Fruit fly (Drosophila melanogaster) whole organism, adult: ENCODE data around the gene armi.
A peak's percentile ranks its signal among the peaks of the same experiment; 100 is the strongest.

Experiments
- CG11617 ChIP-seq: fragments of 200-800 bp; sonication (Bioruptor generic); optimal IDR thresholded peaks from 2 replicates; lab custom pipeline; 2017; ENCODE audit warnings: mild to moderate bottlenecking, missing biosample characterization, missing genetic modification reagents, missing genetic modification characterization
- CG12768 ChIP-seq: fragments of 200-800 bp; sonication (Bioruptor generic); optimal IDR thresholded peaks from 2 replicates; lab custom pipeline; 2017; ENCODE audit warnings: missing biosample characterization, missing genetic modification characterization, mild to moderate bottlenecking, moderate library complexity, missing genetic modification reagents
- CG14711 ChIP-seq: fragments of 200-800 bp; sonication (Bioruptor generic); optimal IDR thresholded peaks from 2 replicates; lab custom pipeline; 2018; ENCODE audit warnings: missing biosample characterization, mild to moderate bottlenecking, missing genetic modification characterization, moderate library complexity
- CG1620 ChIP-seq: fragments of 200-800 bp; sonication (Bioruptor generic); optimal IDR thresholded peaks from 2 replicates; lab custom pipeline; 2016; ENCODE audit warnings: missing biosample characterization, missing genetic modification characterization
- CG33017 ChIP-seq: fragments of 200-800 bp; sonication (Bioruptor generic); optimal IDR thresholded peaks from 2 replicates; lab custom pipeline; 2018; ENCODE audit warnings: missing biosample characterization, mild to moderate bottlenecking, missing genetic modification characterization, moderate library complexity
- CG5204 ChIP-seq: fragments of 200-800 bp; sonication (Bioruptor generic); optimal IDR thresholded peaks from 2 replicates; lab custom pipeline; 2016; ENCODE audit warnings: missing biosample characterization, missing genetic modification characterization
- CG7045 ChIP-seq: fragments of 200-800 bp; sonication (Bioruptor generic); optimal IDR thresholded peaks from 2 replicates; lab custom pipeline; 2017; ENCODE audit warnings: missing biosample characterization, mild to moderate bottlenecking, missing genetic modification characterization
- CG7101 ChIP-seq: fragments of 200-800 bp; sonication (Bioruptor generic); optimal IDR thresholded peaks from 2 replicates; lab custom pipeline; 2018; ENCODE audit warnings: missing biosample characterization, mild to moderate bottlenecking, missing genetic modification characterization, moderate library complexity
- Clk ChIP-seq: fragments of 200-800 bp; sonication (Bioruptor generic); optimal IDR thresholded peaks from 2 replicates; lab custom pipeline; 2017; ENCODE audit warnings: missing biosample characterization, missing genetic modification characterization
- Crg-1 ChIP-seq: fragments of 200-800 bp; sonication (Bioruptor generic); optimal IDR thresholded peaks from 2 replicates; lab custom pipeline; 2016; ENCODE audit warnings: missing biosample characterization, missing genetic modification characterization
- Hr96 ChIP-seq: fragments of 200-800 bp; sonication (Bioruptor generic); optimal IDR thresholded peaks from 2 replicates; lab custom pipeline; 2016; ENCODE audit warnings: missing biosample characterization, missing genetic modification characterization
- Mnt ChIP-seq: fragments of 200-800 bp; sonication (Bioruptor generic); optimal IDR thresholded peaks from 2 replicates; lab custom pipeline; 2016; ENCODE audit warnings: missing biosample characterization, mild to moderate bottlenecking, missing genetic modification characterization
- bab1 ChIP-seq: fragments of 200-800 bp; sonication (Bioruptor generic); optimal IDR thresholded peaks from 3 replicates; lab custom pipeline; 2019; ENCODE audit warnings: missing biosample characterization, mild to moderate bottlenecking, missing genetic modification characterization, moderate library complexity
- cic ChIP-seq: fragments of 200-800 bp; sonication (Bioruptor generic); optimal IDR thresholded peaks from 2 replicates; lab custom pipeline; 2017; ENCODE audit warnings: missing biosample characterization, mild to moderate bottlenecking, missing genetic modification characterization, moderate library complexity
- cnc ChIP-seq, 2 experiments: fragments of >200 bp; optimal IDR thresholded peaks; 2 replicates each; lab custom pipeline; 2017
- kay ChIP-seq: fragments of 200-800 bp; sonication (Bioruptor generic); peaks from one replicate; lab custom pipeline; 2016; ENCODE audit warnings: missing biosample characterization, missing genetic modification characterization, borderline replicate concordance
- ovo ChIP-seq: fragments of 200-800 bp; sonication (Bioruptor generic); optimal IDR thresholded peaks from 2 replicates; lab custom pipeline; 2016; ENCODE audit warnings: missing biosample characterization, missing genetic modification characterization
- pad ChIP-seq: fragments of 200-800 bp; sonication (Bioruptor generic); optimal IDR thresholded peaks from 3 replicates; lab custom pipeline; 2017; ENCODE audit warnings: missing biosample characterization, missing genetic modification characterization, mild to moderate bottlenecking, moderate library complexity, missing genetic modification reagents
- tj ChIP-seq: fragments of 200-800 bp; sonication (Bioruptor generic); optimal IDR thresholded peaks from 3 replicates; lab custom pipeline; 2017; ENCODE audit warnings: missing biosample characterization, mild to moderate bottlenecking, missing genetic modification characterization, moderate library complexity
- toe ChIP-seq: fragments of 200-800 bp; sonication (Bioruptor generic); optimal IDR thresholded peaks from 2 replicates; lab custom pipeline; 2016; ENCODE audit warnings: missing biosample characterization, missing genetic modification characterization

The armi gene

DNA sequence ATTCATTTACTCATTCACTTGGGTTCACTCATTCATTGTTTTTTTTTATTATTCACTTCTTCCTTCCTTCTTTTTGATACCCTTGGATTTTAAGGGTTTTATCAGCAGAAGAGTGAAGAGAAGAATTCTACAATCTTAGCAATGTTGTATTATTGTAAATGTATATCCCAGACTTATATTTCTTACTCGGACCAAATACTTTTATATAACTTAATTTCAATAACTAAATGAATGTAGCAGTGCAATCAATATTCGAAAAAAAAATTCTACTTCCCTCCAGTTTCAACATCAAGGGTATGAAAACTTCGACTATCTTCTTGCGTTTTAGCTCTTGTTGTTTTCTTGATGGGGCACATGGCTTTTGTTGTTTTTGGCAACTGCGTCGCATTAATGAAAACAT is 10.7 kb upstream of the armi start:
- TF ChIP-seq Mnt (GFP tag; lab: Kevin White, UChicago) (no peak), ovo (no peak), toe (GFP tag; lab: Kevin White, UChicago) (no peak), CG11617 (GFP tag; lab: Kevin White, UChicago) (no peak), CG5204 (no peak), CG7045 (GFP tag; lab: Kevin White, UChicago) (no peak), kay (no peak), cic (GFP tag; lab: Kevin White, UChicago) (no peak), CG12768 (no peak)

DNA sequence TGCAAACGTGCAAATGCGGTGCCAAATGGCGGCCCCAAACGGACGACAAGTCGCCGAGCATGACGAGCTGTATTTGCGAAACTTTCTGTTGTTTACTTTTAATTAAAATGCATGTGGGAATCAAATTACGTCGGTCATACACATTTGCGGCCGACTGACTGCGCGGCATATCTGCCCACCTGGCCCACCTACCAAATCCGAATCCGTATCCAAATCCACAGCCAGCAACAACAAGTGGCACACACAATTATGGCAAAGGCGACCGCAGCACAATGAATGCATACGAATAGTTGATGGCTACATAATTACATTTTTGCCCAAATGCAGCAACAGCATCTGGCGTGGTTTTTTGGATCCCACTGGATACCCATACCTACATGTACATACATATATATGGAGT is 9.3 kb upstream of the armi start:
- TF ChIP-seq tj (GFP tag; lab: Kevin White, UChicago) (peak; percentile 7), cic (GFP tag; lab: Kevin White, UChicago) (no peak)

DNA sequence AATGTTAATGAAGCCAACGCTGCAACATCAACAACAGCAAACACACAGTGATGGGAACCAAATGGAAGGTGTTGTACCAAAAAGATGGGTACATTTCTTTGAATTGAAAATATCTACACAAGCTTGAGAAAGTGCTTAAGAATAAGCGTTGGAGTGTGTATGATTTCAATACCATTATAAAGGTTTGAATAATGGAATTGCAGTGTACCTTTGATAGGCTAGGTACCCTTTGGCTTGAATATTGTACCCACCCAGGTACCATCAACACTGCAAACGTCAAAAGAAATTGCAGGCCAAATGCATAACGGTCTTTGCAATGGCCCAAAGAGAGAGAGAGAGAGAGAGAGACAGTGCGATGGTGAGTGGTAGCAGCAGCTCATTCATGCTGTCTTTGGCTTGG is 8.4 kb upstream of the armi start:
- no peak for TF ChIP-seq cnc (optimal IDR thresholded peaks at IDR 0.05; lab: Kevin White, UChicago)

DNA sequence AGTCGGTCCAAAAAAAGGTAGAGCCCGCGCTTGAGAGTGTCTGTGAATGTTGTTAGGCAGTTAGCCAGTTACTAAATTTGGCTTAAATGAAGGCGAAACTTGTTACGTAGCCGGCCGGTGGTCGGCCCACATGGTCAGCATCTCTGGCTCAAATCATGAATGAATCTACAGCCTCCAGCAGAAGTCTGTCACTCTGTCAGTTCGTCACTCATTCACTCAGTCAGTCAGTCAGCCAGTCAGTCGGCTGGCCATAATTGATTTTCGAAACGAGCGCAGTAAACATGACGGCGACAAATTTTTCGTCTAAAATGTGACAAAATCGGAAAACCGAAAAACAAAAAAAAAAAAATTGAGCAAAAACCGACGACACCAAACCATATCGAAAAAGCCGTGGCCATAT is 6.7 kb upstream of the armi start:
- TF ChIP-seq CG12768 (no peak), Clk (GFP tag; lab: Kevin White, UChicago) (no peak), CG5204 (no peak)

DNA sequence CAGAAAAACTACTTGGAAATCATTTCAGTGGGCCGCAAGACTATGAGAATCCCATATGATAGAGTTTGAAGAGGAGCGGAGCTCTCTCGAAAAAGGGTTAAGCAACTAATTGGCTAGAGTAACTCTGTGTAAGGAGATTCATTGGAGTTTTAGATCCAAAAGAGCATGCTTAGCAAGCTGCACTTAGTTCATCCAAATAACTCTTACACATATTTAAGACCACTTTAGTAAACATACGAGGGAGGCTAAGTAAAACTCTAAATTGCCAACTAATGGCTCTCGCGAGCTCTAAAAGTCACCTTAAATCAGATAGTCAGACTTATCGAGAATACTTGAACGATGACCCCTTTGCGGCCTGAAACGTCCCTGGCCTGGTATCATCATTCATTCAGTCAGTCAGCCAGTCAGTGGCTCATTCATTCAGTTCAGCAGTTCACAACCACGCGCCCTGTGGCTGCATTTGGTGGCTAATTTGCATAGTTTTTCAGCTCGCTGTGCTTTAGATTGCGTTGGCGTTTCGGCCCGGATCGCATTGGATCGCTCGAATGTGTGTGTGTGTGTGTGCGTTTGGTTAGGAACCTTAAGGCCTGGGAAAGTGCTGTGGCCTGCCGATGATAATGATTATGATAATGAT is 6.1 kb upstream of the armi start:
- TF ChIP-seq Hr96 (GFP tag; lab: Kevin White, UChicago) (no peak), cic (GFP tag; lab: Kevin White, UChicago) (no peak), CG14711 (tag; lab: Kevin White, UChicago) (no peak), Crg-1 (GFP tag; lab: Kevin White, UChicago) (no peak), CG33017 (no peak), ovo (no peak), CG7101 (no peak), pad (GFP tag; lab: Kevin White, UChicago) (no peak), Mnt (GFP tag; lab: Kevin White, UChicago) (no peak), cnc (optimal IDR thresholded peaks at IDR 0.05; lab: Kevin White, UChicago) (no peak), Clk (GFP tag; lab: Kevin White, UChicago) (no peak), CG5204 (no peak), CG12768 (no peak), kay (no peak), CG11617 (GFP tag; lab: Kevin White, UChicago) (no peak), CG1620 (no peak), bab1 (GFP tag; lab: Kevin White, UChicago) (no peak), CG7045 (GFP tag; lab: Kevin White, UChicago) (no peak)

DNA sequence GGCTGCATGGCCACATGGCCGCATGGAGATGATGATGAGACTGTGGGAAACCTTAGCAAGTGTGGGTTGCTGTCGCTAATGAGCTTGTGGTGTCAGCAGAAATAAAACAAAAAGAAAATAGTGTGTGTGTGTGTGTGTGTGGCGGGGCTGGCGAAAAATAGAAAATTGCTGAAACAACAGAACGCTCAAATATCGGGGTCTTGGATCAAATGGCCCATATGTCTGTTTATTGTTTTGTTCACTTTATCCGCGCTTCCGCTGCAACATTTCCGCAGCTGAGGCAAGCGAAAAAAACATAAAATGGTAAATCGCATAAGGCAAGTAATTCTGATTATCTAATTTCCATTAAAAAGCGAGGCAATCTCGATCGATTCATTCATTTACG is 5.6 kb upstream of the armi start:
- TF ChIP-seq tj (GFP tag; lab: Kevin White, UChicago) (peak; percentile 96), Hr96 (GFP tag; lab: Kevin White, UChicago) (no peak)

DNA sequence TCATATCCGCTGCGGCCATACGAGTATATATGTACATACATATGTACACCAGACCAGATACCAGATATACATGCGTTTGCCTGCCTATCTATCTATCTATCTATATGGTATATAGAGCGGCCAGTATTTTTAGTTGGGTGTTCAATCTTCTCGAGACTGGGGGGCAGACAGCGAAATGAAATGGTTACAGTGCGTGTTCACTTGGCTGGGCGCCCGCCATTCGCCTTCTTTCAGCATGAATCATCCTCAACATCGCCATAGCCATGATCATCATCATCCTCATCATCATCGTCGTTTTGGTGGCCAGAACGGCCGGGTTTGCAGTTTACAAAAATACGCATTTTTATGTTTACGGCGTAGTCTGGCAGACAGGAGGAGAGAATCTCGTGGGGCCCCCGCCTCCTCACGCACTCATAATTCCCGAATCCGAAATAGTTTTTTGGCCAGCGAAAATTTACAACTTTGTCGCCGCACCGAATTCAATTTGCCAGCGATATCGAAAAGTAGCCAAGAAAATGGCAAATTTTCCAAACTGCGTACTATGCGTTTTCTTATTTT is 5.0 kb upstream of the armi start:
- no peak for TF ChIP-seq tj (GFP tag; lab: Kevin White, UChicago)
- no peak for TF ChIP-seq kay
- TF ChIP-seq pad (GFP tag; lab: Kevin White, UChicago), result no peak
- TF ChIP-seq toe (GFP tag; lab: Kevin White, UChicago), result no peak
- TF ChIP-seq cnc (optimal IDR thresholded peaks at IDR 0.05; lab: Kevin White, UChicago), result no peak
- TF ChIP-seq CG12768, result no peak
- no peak for TF ChIP-seq CG11617 (GFP tag; lab: Kevin White, UChicago)

DNA sequence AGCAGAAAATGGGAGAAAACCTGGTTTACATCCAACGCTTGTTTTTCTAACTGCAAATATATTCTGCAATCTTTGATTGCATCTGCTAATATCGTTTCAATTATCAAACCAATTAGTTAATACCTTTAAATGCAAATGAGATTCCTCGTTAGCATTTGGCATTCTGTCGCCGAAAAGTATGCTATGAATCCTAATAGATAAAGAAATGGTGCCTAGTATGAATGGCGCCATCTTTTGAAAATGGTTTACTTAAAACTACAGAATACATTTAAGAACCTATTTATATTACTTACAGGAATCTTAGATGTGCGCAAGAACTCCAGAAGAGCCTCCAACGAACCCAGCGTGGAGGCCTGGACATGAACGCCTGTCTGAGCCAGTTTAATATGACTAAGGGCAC is 4.2 kb upstream of the armi start:
- TF ChIP-seq Crg-1 (GFP tag; lab: Kevin White, UChicago) (no peak), kay (peak; percentile 59)

DNA sequence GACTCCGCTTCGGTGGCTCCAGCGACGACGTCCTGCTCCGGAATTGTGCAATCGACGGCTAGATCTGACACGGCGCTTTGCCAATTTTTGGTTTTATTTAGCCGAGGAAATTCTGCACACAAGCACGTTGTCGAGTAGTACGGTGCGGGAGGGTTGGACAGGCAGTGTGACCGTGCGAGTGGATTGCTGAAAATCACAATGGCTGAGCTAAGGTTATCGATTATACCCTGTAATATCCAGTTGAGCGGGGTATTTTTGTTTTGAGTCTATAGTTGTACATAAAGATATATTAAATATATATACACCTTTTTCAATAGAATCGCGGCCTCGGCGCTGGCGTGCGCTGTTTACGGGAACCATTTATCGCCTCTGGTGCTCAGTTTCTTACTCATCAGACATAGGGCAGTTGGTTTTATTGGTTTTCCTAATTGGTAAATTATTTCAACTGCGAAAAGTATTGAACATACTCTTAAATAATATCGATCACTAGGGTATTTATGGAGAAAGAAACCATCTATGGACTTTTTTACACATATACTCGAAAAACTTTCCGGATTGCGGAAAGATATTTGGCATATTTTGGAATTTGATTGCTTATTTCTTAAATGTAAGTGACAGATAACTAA is 602 bp upstream of the armi start, which contains the start of gene eIF5B:
TSS of gene eIF5B (minus strand) at position 576 of the 626 bp plus-strand sequence.
- TF ChIP-seq ovo, result no peak
- peak; percentile 76 for TF ChIP-seq kay
- no peak for TF ChIP-seq cnc (optimal IDR thresholded peaks at IDR 0.05; lab: Kevin White, UChicago)
- TF ChIP-seq toe (GFP tag; lab: Kevin White, UChicago), result no peak
- peak; percentile 70 for TF ChIP-seq bab1 (GFP tag; lab: Kevin White, UChicago)
- peak; percentile 47 for TF ChIP-seq CG7101
- TF ChIP-seq cic (GFP tag; lab: Kevin White, UChicago), result no peak
- TF ChIP-seq CG1620, result peak; percentile 66
- peak; percentile 7 for TF ChIP-seq Clk (GFP tag; lab: Kevin White, UChicago)
- peak; percentile 27 for TF ChIP-seq CG7045 (GFP tag; lab: Kevin White, UChicago)
- peak; percentile 49 for TF ChIP-seq tj (GFP tag; lab: Kevin White, UChicago)
- peak; percentile 86 for TF ChIP-seq Mnt (GFP tag; lab: Kevin White, UChicago)
- peak; percentile 66 for TF ChIP-seq CG12768
- peak; percentile 52 for TF ChIP-seq Hr96 (GFP tag; lab: Kevin White, UChicago)
- TF ChIP-seq CG14711 (tag; lab: Kevin White, UChicago), result peak; percentile 22
- no peak for TF ChIP-seq CG5204
- peak; percentile 16 for TF ChIP-seq pad (GFP tag; lab: Kevin White, UChicago)
- TF ChIP-seq CG33017, result peak; percentile 56
- peak; percentile 66 for TF ChIP-seq CG11617 (GFP tag; lab: Kevin White, UChicago)
- TF ChIP-seq Crg-1 (GFP tag; lab: Kevin White, UChicago), result peak; percentile 53
